Worm (Caenorhabditis elegans) whole organism, late embryonic: ENCODE data around the gene srz-23.

Experiments used
- C08G9.2 ChIP-seq: sonication (generic microtip); optimal IDR thresholded peaks from 2 replicates; lab custom pipeline; 2016; ENCODE audit warnings: mild to moderate bottlenecking, missing genetic modification characterization, moderate library complexity, missing compliant biosample characterization
- K02D7.2 ChIP-seq: sonication (generic microtip); optimal IDR thresholded peaks from 2 replicates; lab custom pipeline; 2017; ENCODE audit warnings: mild to moderate bottlenecking, missing genetic modification characterization, missing compliant biosample characterization
- ama-1 ChIP-seq: fragments of 150-350 bp; optimal IDR thresholded peaks from 2 replicates; lab custom pipeline; 2014
- ceh-2 ChIP-seq: sonication (generic microtip); optimal IDR thresholded peaks from 2 replicates; lab custom pipeline; 2016; ENCODE audit warnings: missing genotype, missing genetic modification characterization, missing compliant biosample characterization
- ceh-22 ChIP-seq: sonication (generic microtip); optimal IDR thresholded peaks from 2 replicates; lab custom pipeline; 2017; ENCODE audit warnings: missing biosample characterization, missing genetic modification characterization
- ceh-24 ChIP-seq: sonication (generic microtip); optimal IDR thresholded peaks from 2 replicates; lab custom pipeline; 2016; ENCODE audit warnings: mild to moderate bottlenecking, missing genetic modification characterization, missing compliant biosample characterization
- ceh-30 ChIP-seq: fragments of 150-350 bp; optimal IDR thresholded peaks from 2 replicates; lab custom pipeline; 2014; ENCODE audit warnings: missing biosample characterization, missing genetic modification characterization
- ceh-31 ChIP-seq: sonication (generic microtip); optimal IDR thresholded peaks from 2 replicates; lab custom pipeline; 2016; ENCODE audit warnings: missing genetic modification characterization, missing compliant biosample characterization
- ceh-34 ChIP-seq: sonication (generic microtip); optimal IDR thresholded peaks from 2 replicates; lab custom pipeline; 2016; ENCODE audit warnings: mild to moderate bottlenecking, missing genetic modification characterization, missing compliant biosample characterization
- ceh-45 ChIP-seq: fragments of 200-800 bp; sonication (Bioruptor generic); IDR thresholded peaks from 2 replicates; pipeline ENCODE4 v1.3.6; 2022; ENCODE audit warnings: missing genetic modification reagents, missing genetic modification characterization, missing compliant biosample characterization
- ceh-48 ChIP-seq: sonication (generic microtip); optimal IDR thresholded peaks from 2 replicates; lab custom pipeline; 2016; ENCODE audit warnings: missing genetic modification characterization, inconsistent platforms, missing compliant biosample characterization
- che-1 ChIP-seq: sonication (generic microtip); optimal IDR thresholded peaks from 2 replicates; lab custom pipeline; 2016; ENCODE audit warnings: mild to moderate bottlenecking, missing genetic modification characterization, missing compliant biosample characterization
- elt-4 ChIP-seq: sonication (generic microtip); optimal IDR thresholded peaks from 2 replicates; lab custom pipeline; 2016; ENCODE audit warnings: missing genetic modification characterization, missing compliant biosample characterization
- ets-4 ChIP-seq: sonication (generic microtip); optimal IDR thresholded peaks from 2 replicates; lab custom pipeline; 2016; ENCODE audit warnings: missing genetic modification characterization, missing compliant biosample characterization
- eyg-1 ChIP-seq: sonication (generic microtip); optimal IDR thresholded peaks from 2 replicates; lab custom pipeline; 2016; ENCODE audit warnings: missing genotype, missing genetic modification characterization, missing compliant biosample characterization
- fkh-10 ChIP-seq: fragments of 150-350 bp; optimal IDR thresholded peaks from 2 replicates; lab custom pipeline; 2014; ENCODE audit warnings: missing biosample characterization, missing genetic modification reagents, missing genetic modification characterization
- gmeb-2 ChIP-seq: sonication (generic microtip); optimal IDR thresholded peaks from 2 replicates; lab custom pipeline; 2016; ENCODE audit warnings: missing genetic modification characterization, inconsistent platforms, missing compliant biosample characterization
- hlh-13 ChIP-seq: fragments of 200-800 bp; sonication (Bioruptor generic); optimal IDR thresholded peaks from 2 replicates; lab custom pipeline; 2018; ENCODE audit warnings: mild to moderate bottlenecking, missing genetic modification characterization, missing compliant biosample characterization
- hlh-6 ChIP-seq: sonication (generic microtip); optimal IDR thresholded peaks from 2 replicates; lab custom pipeline; 2016; ENCODE audit warnings: missing genotype, missing genetic modification characterization, missing compliant biosample characterization
- lim-6 ChIP-seq: sonication (generic microtip); optimal IDR thresholded peaks from 2 replicates; lab custom pipeline; 2016; ENCODE audit warnings: missing genetic modification characterization, missing compliant biosample characterization
- lin-11 ChIP-seq: fragments of 200-800 bp; sonication (Bioruptor generic); optimal IDR thresholded peaks from 2 replicates; lab custom pipeline; 2018; ENCODE audit warnings: mild to moderate bottlenecking, missing genetic modification characterization, missing compliant biosample characterization
- mec-3 ChIP-seq: sonication (generic microtip); optimal IDR thresholded peaks from 2 replicates; lab custom pipeline; 2016; ENCODE audit warnings: borderline replicate concordance, missing genetic modification characterization, missing compliant biosample characterization
- nfya-1 ChIP-seq: sonication (generic microtip); optimal IDR thresholded peaks from 2 replicates; lab custom pipeline; 2017; ENCODE audit warnings: missing genetic modification characterization, mild to moderate bottlenecking, missing compliant biosample characterization, antibody characterized with exemption, moderate library complexity
- nhr-11 ChIP-seq: fragments of 150-350 bp; optimal IDR thresholded peaks from 2 replicates; lab custom pipeline; 2014; ENCODE audit warnings: missing biosample characterization, missing genetic modification characterization
- nhr-232 ChIP-seq: sonication (generic microtip); optimal IDR thresholded peaks from 2 replicates; lab custom pipeline; 2016; ENCODE audit warnings: missing genetic modification characterization, missing compliant biosample characterization
- npax-4 ChIP-seq: sonication (generic microtip); optimal IDR thresholded peaks from 2 replicates; lab custom pipeline; 2016; ENCODE audit warnings: missing genetic modification characterization, missing compliant biosample characterization
- odd-2 ChIP-seq: sonication (generic microtip); optimal IDR thresholded peaks from 2 replicates; lab custom pipeline; 2017; ENCODE audit warnings: antibody characterized with exemption, mild to moderate bottlenecking, missing genetic modification characterization, missing compliant biosample characterization
- pat-9 ChIP-seq: fragments of 200-800 bp; sonication (Bioruptor generic); optimal IDR thresholded peaks from 2 replicates; lab custom pipeline; 2018; ENCODE audit warnings: mild to moderate bottlenecking, missing genetic modification characterization, moderate library complexity, missing compliant biosample characterization
- pax-1 ChIP-seq: fragments of 150-350 bp; optimal IDR thresholded peaks from 2 replicates; lab custom pipeline; 2014; ENCODE audit warnings: missing biosample characterization, missing genetic modification characterization
- pros-1 ChIP-seq: fragments of 150-350 bp; optimal IDR thresholded peaks from 2 replicates; lab custom pipeline; 2014; ENCODE audit warnings: missing biosample characterization, missing genetic modification reagents, missing genetic modification characterization
- rnt-1 ChIP-seq: sonication (generic microtip); optimal IDR thresholded peaks from 2 replicates; lab custom pipeline; 2016; ENCODE audit warnings: missing genetic modification characterization, missing compliant biosample characterization
- sox-2 ChIP-seq: fragments of 200-800 bp; sonication (Bioruptor generic); IDR thresholded peaks from 2 replicates; pipeline ENCODE4 v1.3.6; 2022; ENCODE audit warnings: missing genetic modification reagents, missing genetic modification characterization, missing compliant biosample characterization
- tbx-2 ChIP-seq: sonication (generic microtip); optimal IDR thresholded peaks from 2 replicates; lab custom pipeline; 2016; ENCODE audit warnings: missing genetic modification characterization, missing compliant biosample characterization
- ttx-3 ChIP-seq: sonication (generic microtip); optimal IDR thresholded peaks from 2 replicates; lab custom pipeline; 2016; ENCODE audit warnings: missing genetic modification reagents, missing genetic modification characterization, missing compliant biosample characterization
- unc-42 ChIP-seq: sonication (generic microtip); optimal IDR thresholded peaks from 2 replicates; lab custom pipeline; 2016; ENCODE audit warnings: missing genotype, missing genetic modification characterization, missing compliant biosample characterization
- unc-86 ChIP-seq: sonication (generic microtip); optimal IDR thresholded peaks from 2 replicates; lab custom pipeline; 2016; ENCODE audit warnings: missing genetic modification characterization, missing compliant biosample characterization
- zip-5 ChIP-seq: sonication (generic microtip); optimal IDR thresholded peaks from 2 replicates; lab custom pipeline; 2016; ENCODE audit warnings: missing genetic modification characterization, missing compliant biosample characterization
- ztf-16 ChIP-seq: sonication (generic microtip); optimal IDR thresholded peaks from 2 replicates; lab custom pipeline; 2017; ENCODE audit warnings: missing genetic modification characterization, missing compliant biosample characterization

Gene srz-23

DNA sequence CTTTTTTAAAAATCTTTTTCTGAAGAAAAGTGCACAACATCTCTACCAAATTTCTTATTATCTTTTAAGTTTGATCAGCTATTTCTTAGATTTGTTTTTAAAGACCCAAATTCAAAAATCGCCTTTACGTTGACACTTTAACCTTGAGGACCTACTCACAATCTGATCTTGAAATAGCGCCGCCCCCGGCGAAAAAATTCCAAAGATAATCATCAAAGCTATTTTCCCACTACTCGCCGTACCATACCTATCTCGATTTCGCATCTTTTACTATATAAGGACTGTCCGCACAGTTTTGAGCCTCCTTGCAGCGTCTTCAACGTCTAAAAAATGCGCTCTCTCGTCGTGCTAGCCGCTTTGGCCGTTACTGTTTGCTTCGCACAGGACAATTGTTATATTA is 12.6 kb upstream of the srz-23 start, which contains the start of gene grd-10:
grd-10 (plus strand) TSS at position 208 of the 400 bp plus-strand sequence.
- TF ChIP-seq mec-3 (tag; lab: Kevin White, UChicago) (no peak), ttx-3 (no peak), ceh-45 (no peak), K02D7.2 (tag; lab: Kevin White, UChicago) (no peak), ceh-30 (tag; lab: Kevin White, UChicago) (no peak), npax-4 (tag; lab: Kevin White, UChicago) (no peak), sox-2 (no peak), fkh-10 (GFP tag; lab: Kevin White, UChicago) (no peak), tbx-2 (no peak), hlh-6 (tag; lab: Kevin White, UChicago) (no peak), ceh-24 (tag; lab: Kevin White, UChicago) (no peak), eyg-1 (no peak), nfya-1 (tag; lab: Kevin White, UChicago) (no peak), ceh-22 (tag; lab: Kevin White, UChicago) (no peak), zip-5 (no peak), nhr-232 (tag; lab: Kevin White, UChicago) (no peak)

DNA sequence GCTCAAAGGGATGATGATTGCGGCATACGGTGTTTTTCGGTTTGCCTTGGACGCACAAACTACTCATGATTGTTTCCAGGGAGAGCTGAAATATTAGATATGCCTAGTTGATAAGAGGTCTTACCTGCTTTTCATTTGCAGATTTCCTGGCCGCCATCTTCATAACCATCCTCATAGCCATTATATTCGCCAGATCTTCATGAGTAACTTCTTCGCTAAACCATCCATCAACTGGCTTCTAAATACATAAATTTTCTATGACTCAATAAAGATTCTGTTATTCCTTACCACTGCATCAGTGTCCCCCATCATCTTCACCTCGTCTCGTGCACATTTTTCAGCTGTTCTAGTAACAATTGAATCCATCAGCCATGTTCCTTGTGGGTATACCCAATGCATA is 10.9 kb upstream of the srz-23 start:
- TF ChIP-seq eyg-1 (no peak), K02D7.2 (tag; lab: Kevin White, UChicago) (no peak), ama-1 (lab: Kevin White, UChicago) (no peak)

DNA sequence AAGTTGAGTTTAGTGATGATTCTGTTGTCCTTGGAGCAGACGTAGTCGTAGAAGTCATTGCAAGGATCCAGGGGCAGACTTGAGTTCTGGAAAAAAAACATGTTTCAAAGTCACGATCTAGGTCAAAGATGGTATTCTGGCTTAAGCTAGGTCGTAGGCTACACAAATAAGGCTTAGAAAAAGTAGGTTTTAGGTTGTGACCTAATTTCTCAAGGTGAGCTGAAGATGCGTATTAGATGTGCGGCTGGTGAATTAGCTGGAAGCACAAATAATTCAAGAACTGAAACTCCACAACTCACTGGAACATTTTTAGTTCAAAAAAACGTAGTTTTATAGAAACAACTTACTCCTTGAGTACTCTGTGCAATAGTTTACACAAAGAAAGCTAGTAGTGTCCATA is 9.3 kb upstream of the srz-23 start, which contains the start of gene F09D12.2:
F09D12.2 (minus strand) TSS at position 101 of the 400 bp plus-strand sequence.
- TF ChIP-seq ceh-24 (tag; lab: Kevin White, UChicago) (no peak), unc-42 (tag; lab: Kevin White, UChicago) (no peak), che-1 (no peak), mec-3 (tag; lab: Kevin White, UChicago) (no peak), unc-86 (tag; lab: Kevin White, UChicago) (no peak), ets-4 (tag; lab: Kevin White, UChicago) (no peak), pat-9 (tag; lab: Kevin White, UChicago) (no peak), odd-2 (tag; lab: Kevin White, UChicago) (no peak), sox-2 (no peak), C08G9.2 (tag; lab: Kevin White, UChicago) (no peak), fkh-10 (GFP tag; lab: Kevin White, UChicago) (no peak), gmeb-2 (tag; lab: Kevin White, UChicago) (no peak), elt-4 (no peak), nhr-11 (tag; lab: Kevin White, UChicago) (no peak), ttx-3 (no peak), npax-4 (tag; lab: Kevin White, UChicago) (no peak), pax-1 (tag; lab: Kevin White, UChicago) (no peak)
- TF ChIP-seq, all 69 proteins: peak for 0

DNA sequence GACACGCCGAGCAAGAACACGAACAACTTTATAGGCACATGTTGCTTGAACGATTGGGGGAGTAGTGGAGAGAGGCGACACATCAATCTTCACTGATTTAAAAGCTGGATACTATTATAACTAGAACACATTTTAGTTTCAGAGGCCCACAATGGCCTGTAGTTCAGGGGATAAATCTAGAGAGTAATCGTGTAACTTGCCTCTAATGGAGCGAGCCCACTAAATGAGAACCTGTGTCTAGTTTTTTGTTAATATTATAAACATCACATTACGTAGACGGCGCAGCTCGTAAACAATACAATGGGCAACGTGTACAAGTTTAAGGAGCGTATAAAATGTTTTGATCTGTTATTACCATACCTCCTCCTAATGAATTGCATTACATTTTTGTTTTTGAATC is 8.8 kb upstream of the srz-23 start, which contains the start of gene F58E2.5:
F58E2.5 (plus strand) TSS at position 301 of the 400 bp plus-strand sequence.
- TF ChIP-seq ceh-2 (tag; lab: Kevin White, UChicago): no peak
- TF ChIP-seq pros-1 (tag; lab: Kevin White, UChicago): no peak
- TF ChIP-seq pax-1 (tag; lab: Kevin White, UChicago): no peak
- no peak for TF ChIP-seq hlh-13 (GFP tag; lab: Kevin White, UChicago)
- TF ChIP-seq lim-6: no peak
- TF ChIP-seq ceh-48 (tag; lab: Kevin White, UChicago): no peak
- no peak for TF ChIP-seq sox-2
- no peak for TF ChIP-seq rnt-1
- TF ChIP-seq nhr-11 (tag; lab: Kevin White, UChicago): no peak

DNA sequence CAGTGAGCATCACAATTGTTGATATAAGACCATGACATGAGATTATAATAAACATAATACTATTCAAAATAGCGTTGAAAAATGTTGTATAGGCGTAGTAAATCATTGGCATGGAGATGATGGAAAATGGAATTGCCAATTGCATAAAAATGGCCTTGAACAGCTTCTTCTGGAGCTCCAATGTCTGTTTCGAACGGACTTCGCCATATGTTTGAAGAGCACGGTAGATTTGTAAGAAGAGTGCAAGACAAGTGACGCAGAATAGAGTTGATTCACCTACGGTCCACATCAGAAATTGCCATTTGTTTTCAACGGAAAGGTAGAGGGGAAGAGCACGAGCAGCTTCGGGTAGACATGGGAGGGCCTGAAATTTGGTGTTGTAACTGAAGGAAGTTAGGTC is 6.1 kb upstream of the srz-23 start:
- TF ChIP-seq ceh-31 (tag; lab: Kevin White, UChicago) (no peak), ztf-16 (tag; lab: Kevin White, UChicago) (no peak), lin-11 (no peak), eyg-1 (no peak), ceh-34 (tag; lab: Kevin White, UChicago) (no peak), ama-1 (lab: Kevin White, UChicago) (no peak)
